Fruit fly (Drosophila melanogaster) whole organism, wandering third instar larva: ENCODE measurements around the gene mtSSB.
"Not testable (repeated sequence)": the region's sequence is repeated elsewhere in the genome, so short reads cannot be mapped to it uniquely, and the experiment has no call there.

Experiments
- Abd-B ChIP-seq: fragments of >200 bp; optimal IDR thresholded peaks from 2 replicates; lab custom pipeline; 2017; ENCODE audit warnings: missing biosample characterization, missing genetic modification characterization
- CG32264 ChIP-seq: fragments of 200-800 bp; sonication (Bioruptor generic); optimal IDR thresholded peaks from 2 replicates; lab custom pipeline; 2016; ENCODE audit warnings: missing biosample characterization, missing genetic modification characterization
- CG9705 ChIP-seq: fragments of 200-800 bp; sonication (Bioruptor generic); optimal IDR thresholded peaks from 2 replicates; lab custom pipeline; 2018; ENCODE audit warnings: missing biosample characterization, mild to moderate bottlenecking, missing genetic modification characterization
- CrebA ChIP-seq: fragments of 200-800 bp; sonication (Bioruptor generic); optimal IDR thresholded peaks from 2 replicates; lab custom pipeline; 2016; ENCODE audit warnings: missing biosample characterization, mild to moderate bottlenecking, missing genetic modification characterization, borderline replicate concordance
- Dfd ChIP-seq: fragments of >200 bp; optimal IDR thresholded peaks from 2 replicates; lab custom pipeline; 2017; ENCODE audit warnings: missing biosample characterization, missing genetic modification characterization
- Dif ChIP-seq: fragments of 200-275, 200-300 bp; sonication (Bioruptor generic); optimal IDR thresholded peaks from 2 replicates; lab custom pipeline; 2018; ENCODE audit warnings: missing biosample characterization, missing genetic modification characterization; ENCODE audit not compliant: partially characterized antibody
- GATAd ChIP-seq: sonication (Bioruptor generic); optimal IDR thresholded peaks from 2 replicates; lab custom pipeline; 2016; ENCODE audit warnings: missing biosample characterization, missing genetic modification characterization
- HLH106 ChIP-seq: fragments of 200-800 bp; optimal IDR thresholded peaks from 3 replicates; lab custom pipeline; 2019; ENCODE audit warnings: missing biosample characterization, mild to moderate bottlenecking, missing genetic modification characterization, moderate library complexity
- Hnf4 ChIP-seq: fragments of 200-800 bp; sonication (Bioruptor generic); optimal IDR thresholded peaks from 2 replicates; lab custom pipeline; 2016; ENCODE audit warnings: missing biosample characterization, mild to moderate bottlenecking, missing genetic modification characterization
- Hr78 ChIP-seq: fragments of >200 bp; optimal IDR thresholded peaks from 2 replicates; lab custom pipeline; 2017; ENCODE audit warnings: missing biosample characterization, missing genetic modification characterization
- Hr83 ChIP-seq: fragments of 200-300 bp; sonication (Bioruptor generic); optimal IDR thresholded peaks from 2 replicates; lab custom pipeline; 2016; ENCODE audit warnings: missing biosample characterization, mild to moderate bottlenecking, missing genetic modification characterization, moderate library complexity; ENCODE audit not compliant: poor library complexity, severe bottlenecking
- Jra ChIP-seq: sonication (Bioruptor generic); optimal IDR thresholded peaks from 2 replicates; lab custom pipeline; 2016; ENCODE audit warnings: missing biosample characterization, missing genetic modification characterization
- Mio ChIP-seq: sonication (Bioruptor generic); optimal IDR thresholded peaks from 2 replicates; lab custom pipeline; 2016; ENCODE audit warnings: missing biosample characterization, missing genetic modification characterization
- Myc ChIP-seq: fragments of >200 bp; optimal IDR thresholded peaks from 2 replicates; lab custom pipeline; 2017
- N ChIP-seq: fragments of >200 bp; optimal IDR thresholded peaks from 2 replicates; lab custom pipeline; 2018; ENCODE audit warnings: missing biosample characterization, missing external identifiers, missing genetic modification characterization
- OdsH ChIP-seq: fragments of 200-800 bp; sonication (Bioruptor generic); optimal IDR thresholded peaks from 2 replicates; lab custom pipeline; 2016; ENCODE audit warnings: missing biosample characterization, mild to moderate bottlenecking, missing genetic modification characterization
- Rel ChIP-seq, 2 experiments: fragments of 200-800 bp; sonication (Bioruptor generic) in 1 of 2; optimal IDR thresholded peaks; 2 replicates in 1 of 2; 3 replicates in 1 of 2; lab custom pipeline; 2016 to 2019; ENCODE audit warnings: mild to moderate bottlenecking in 2 of 2, missing biosample characterization in 2 of 2, missing genetic modification characterization in 2 of 2, moderate library complexity in 1 of 2
- Sp1 ChIP-seq: fragments of 200-800 bp; sonication (Bioruptor generic); optimal IDR thresholded peaks from 3 replicates; lab custom pipeline; 2019; ENCODE audit warnings: missing biosample characterization, mild to moderate bottlenecking, missing genetic modification characterization, moderate library complexity
- Vsx2 ChIP-seq: fragments of 200-300, 225-300 bp; sonication (Bioruptor generic); optimal IDR thresholded peaks from 2 replicates; lab custom pipeline; 2018; ENCODE audit warnings: missing biosample characterization, missing genetic modification characterization; ENCODE audit not compliant: partially characterized antibody
- br ChIP-seq: fragments of 200-800 bp; sonication (Bioruptor generic); optimal IDR thresholded peaks from 2 replicates; lab custom pipeline; 2016; ENCODE audit warnings: missing biosample characterization, missing genetic modification characterization
- brk ChIP-seq: fragments of 200-800 bp; sonication (Bioruptor generic); optimal IDR thresholded peaks from 2 replicates; lab custom pipeline; 2016; ENCODE audit warnings: missing biosample characterization, mild to moderate bottlenecking, missing genetic modification characterization
- dl ChIP-seq, 2 experiments: fragments of 175-275, 200-275 bp in 1 of 2; fragments of 200-275 bp in 1 of 2; sonication (Bioruptor generic); optimal IDR thresholded peaks; lab custom pipeline; 2018; ENCODE audit warnings: mild to moderate bottlenecking in 2 of 2, missing biosample characterization in 2 of 2, missing genetic modification characterization in 2 of 2, moderate library complexity in 2 of 2; ENCODE audit not compliant: partially characterized antibody in 2 of 2, insufficient read depth in 1 of 2
- dmrt93B ChIP-seq: fragments of 200-800 bp; sonication (Bioruptor generic); optimal IDR thresholded peaks from 2 replicates; lab custom pipeline; 2018; ENCODE audit warnings: missing biosample characterization, mild to moderate bottlenecking, missing genetic modification characterization
- dsf ChIP-seq: sonication (Bioruptor generic); optimal IDR thresholded peaks from 2 replicates; lab custom pipeline; 2016; ENCODE audit warnings: missing biosample characterization, missing genetic modification characterization, borderline replicate concordance
- ey ChIP-seq: fragments of 200-800 bp; sonication (Bioruptor generic); optimal IDR thresholded peaks from 2 replicates; lab custom pipeline; 2016; ENCODE audit warnings: missing biosample characterization, missing genetic modification characterization
- foxo ChIP-seq, 2 experiments: fragments of 200-800 bp; sonication (Bioruptor generic); optimal IDR thresholded peaks; 2 replicates in 1 of 2; 3 replicates in 1 of 2; lab custom pipeline; 2016 to 2017; ENCODE audit warnings: missing biosample characterization in 2 of 2, missing genetic modification characterization in 2 of 2
- fru ChIP-seq: fragments of 200-800 bp; sonication (Bioruptor generic); optimal IDR thresholded peaks from 3 replicates; lab custom pipeline; 2016; ENCODE audit warnings: missing biosample characterization, mild to moderate bottlenecking, missing genetic modification characterization
- h ChIP-seq: fragments of 200-800 bp; sonication (Bioruptor generic); optimal IDR thresholded peaks from 3 replicates; lab custom pipeline; 2016; ENCODE audit warnings: missing biosample characterization, mild to moderate bottlenecking, missing genetic modification characterization
- jim ChIP-seq: fragments of 175-275, 200-325 bp; sonication (Bioruptor generic); optimal IDR thresholded peaks from 2 replicates; lab custom pipeline; 2016; ENCODE audit warnings: missing biosample characterization, mild to moderate bottlenecking, missing genetic modification characterization
- lola ChIP-seq: fragments of >200 bp; optimal IDR thresholded peaks from 2 replicates; lab custom pipeline; 2017; ENCODE audit warnings: missing biosample characterization, missing genetic modification characterization
- pan ChIP-seq: fragments of >200 bp; optimal IDR thresholded peaks from 2 replicates; lab custom pipeline; 2017
- psq ChIP-seq: fragments of 200-800 bp; sonication (Bioruptor generic); optimal IDR thresholded peaks from 3 replicates; lab custom pipeline; 2017; ENCODE audit warnings: missing biosample characterization, mild to moderate bottlenecking, missing genetic modification characterization, moderate library complexity
- rgr ChIP-seq: fragments of 200-800 bp; sonication (Bioruptor generic); optimal IDR thresholded peaks from 3 replicates; lab custom pipeline; 2016; ENCODE audit warnings: missing biosample characterization, mild to moderate bottlenecking, missing genetic modification characterization
- sage ChIP-seq: fragments of 200-800 bp; sonication (Bioruptor generic); optimal IDR thresholded peaks from 2 replicates; lab custom pipeline; 2016; ENCODE audit warnings: missing biosample characterization, mild to moderate bottlenecking, missing genetic modification characterization
- sv ChIP-seq: fragments of 200-800 bp; sonication (Bioruptor generic); optimal IDR thresholded peaks from 3 replicates; lab custom pipeline; 2016; ENCODE audit warnings: missing biosample characterization, missing genetic modification characterization
- tai ChIP-seq: sonication (Bioruptor generic); optimal IDR thresholded peaks from 2 replicates; lab custom pipeline; 2016; ENCODE audit warnings: missing biosample characterization, missing genetic modification characterization
- usp ChIP-seq: fragments of >200 bp; optimal IDR thresholded peaks from 2 replicates; lab custom pipeline; 2017; ENCODE audit warnings: missing biosample characterization, missing genetic modification characterization
- woc ChIP-seq: sonication (Bioruptor generic); optimal IDR thresholded peaks from 2 replicates; lab custom pipeline; 2016; ENCODE audit warnings: missing biosample characterization, mild to moderate bottlenecking, missing genetic modification characterization

The mtSSB gene

DNA sequence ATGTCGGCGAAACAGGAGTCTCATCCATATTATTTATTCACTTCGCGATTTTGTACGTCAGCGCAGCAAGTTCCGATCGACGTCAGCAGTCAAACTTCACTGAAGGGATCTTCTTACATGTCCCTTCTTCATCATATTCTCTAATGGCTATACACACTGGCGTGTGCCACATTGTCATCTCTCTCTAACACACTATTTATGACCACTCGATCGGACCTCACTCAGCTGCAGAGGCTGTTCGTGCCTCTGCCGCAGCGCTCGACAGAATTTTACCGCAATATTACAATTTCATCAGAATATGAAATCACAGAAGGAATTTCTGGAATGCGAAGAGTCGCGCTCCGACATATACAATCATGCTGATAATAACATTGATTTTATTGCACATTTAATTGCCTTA, 15.6 kb downstream of the mtSSB start, which contains the start of gene Bin1:
Bin1 (minus strand) TSS at position 101 of the 400 bp plus-strand sequence.
- not testable (repeated sequence) for TF ChIP-seq rgr (GFP tag; lab: Kevin White, UChicago); psq (GFP tag; lab: Kevin White, UChicago); brk

- TF ChIP-seq Sp1, result no peak
- no peak for TF ChIP-seq brk
- TF ChIP-seq woc (GFP tag; lab: Kevin White, UChicago), result no peak
These were observed 17.3 kb downstream of the mtSSB start for dm6 chr3R:16187737-16188136.

DNA sequence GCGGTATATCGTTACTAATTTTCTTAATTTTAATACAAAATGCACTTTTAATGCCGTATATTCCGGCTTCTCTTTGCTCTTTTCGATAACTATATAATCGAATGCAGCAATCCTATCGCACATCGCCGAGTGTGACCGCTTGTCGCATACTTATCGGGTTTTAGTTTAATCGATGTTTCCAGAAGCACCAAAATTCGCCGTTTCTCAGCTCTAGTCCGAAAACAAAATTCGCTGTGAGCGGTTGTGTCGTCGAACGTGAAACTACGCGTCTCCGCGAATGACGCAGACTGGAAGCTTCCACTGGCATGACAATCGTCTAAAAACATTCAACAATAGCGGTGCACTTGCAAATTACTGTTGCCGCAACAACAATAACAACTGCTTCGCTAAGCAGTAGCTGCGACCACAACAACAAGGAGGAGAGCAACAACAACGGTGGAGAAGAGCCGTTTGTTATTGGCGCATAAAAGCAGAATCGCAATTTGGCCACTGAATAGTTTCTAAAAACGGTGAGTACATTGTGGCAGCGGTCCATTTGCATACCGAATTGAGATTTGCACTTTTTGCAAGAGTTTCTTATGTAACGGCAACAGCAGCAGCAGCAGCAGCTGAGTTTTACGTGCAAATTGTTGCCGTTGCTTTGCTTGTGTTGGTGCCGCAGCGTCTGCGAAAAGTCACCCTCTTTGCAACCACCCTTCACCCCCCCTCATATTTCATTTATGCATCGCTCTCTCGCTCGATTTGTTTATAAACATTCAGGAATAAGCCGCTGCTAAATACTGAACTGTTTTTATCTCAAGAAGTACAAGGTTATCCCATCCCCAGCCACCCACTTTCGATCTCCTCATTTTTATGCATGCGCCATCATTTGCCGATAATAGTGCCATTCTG, 18.0 kb downstream of the mtSSB start, which contains the start of gene sra:
sra (plus strand) TSS at position 209 of the 891 bp plus-strand sequence.
- TF ChIP-seq Hr83 (GFP tag; lab: Kevin White, UChicago), result peak; percentile 89
- TF ChIP-seq psq (GFP tag; lab: Kevin White, UChicago), result no peak
- TF ChIP-seq OdsH (GFP tag; lab: Kevin White, UChicago), result no peak
- no peak for TF ChIP-seq Vsx2 (GFP tag; lab: Kevin White, UChicago)
- no peak for TF ChIP-seq Myc
- TF ChIP-seq CrebA, result no peak
- no peak for TF ChIP-seq woc (GFP tag; lab: Kevin White, UChicago)
- peak in 1 of 2 experiments; percentile 49 for TF ChIP-seq foxo (GFP tag; optimal IDR thresholded peaks at IDR 0.05; lab: Kevin White, UChicago)
- TF ChIP-seq tai (GFP tag; lab: Kevin White, UChicago), result no peak
- peak; percentile 64 for TF ChIP-seq Jra (GFP tag; lab: Kevin White, UChicago)
- no peak for TF ChIP-seq usp (GFP tag; lab: Kevin White, UChicago)
- TF ChIP-seq Mio (GFP tag; lab: Kevin White, UChicago), result no peak
- TF ChIP-seq lola (GFP tag; lab: Kevin White, UChicago), result no peak
- no peak for TF ChIP-seq ey (GFP tag; lab: Kevin White, UChicago)
- TF ChIP-seq sage (GFP tag; lab: Kevin White, UChicago), result no peak
- TF ChIP-seq HLH106, result no peak
- TF ChIP-seq pan (lab: Kevin White, UChicago), result no peak
- TF ChIP-seq br (GFP tag; lab: Kevin White, UChicago), result no peak
- peak; percentile 56 for TF ChIP-seq rgr (GFP tag; lab: Kevin White, UChicago)
- peak; percentile 21 for TF ChIP-seq Sp1
- no peak for TF ChIP-seq GATAd
- no peak for TF ChIP-seq dmrt93B (GFP tag; lab: Kevin White, UChicago)
- no peak for TF ChIP-seq Hr78 (GFP tag; lab: Kevin White, UChicago)
- no peak for TF ChIP-seq CG32264 (GFP tag; lab: Kevin White, UChicago)
- no peak for TF ChIP-seq N (GFP tag; lab: Kevin White, UChicago)
- no peak for TF ChIP-seq Dif (GFP tag; lab: Kevin White, UChicago)
- TF ChIP-seq brk, result no peak
- no peak for TF ChIP-seq sv (GFP tag; lab: Kevin White, UChicago)
- no peak for TF ChIP-seq Dfd
- no peak for TF ChIP-seq Hnf4 (GFP tag; lab: Kevin White, UChicago)
- peak; percentile 10 for TF ChIP-seq dsf (GFP tag; lab: Kevin White, UChicago)
- TF ChIP-seq dl (GFP tag; optimal IDR thresholded peaks at IDR 0.05; lab: Kevin White, UChicago; ENCODE audit: insufficient read depth in 1 of 2, partially characterized antibody in 2 of 2), result no peak
- no peak for TF ChIP-seq Abd-B (GFP tag; lab: Kevin White, UChicago)
- TF ChIP-seq CG9705, result no peak
- no peak for TF ChIP-seq Rel (GFP tag; optimal IDR thresholded peaks at IDR 0.05; lab: Kevin White, UChicago)
- peak; percentile 43 for TF ChIP-seq Rel (tag; optimal IDR thresholded peaks at IDR 0.05; lab: Kevin White, UChicago)
- peak; percentile 27 for TF ChIP-seq h (GFP tag; lab: Kevin White, UChicago)
- peak; percentile 2 for TF ChIP-seq fru (GFP tag; lab: Kevin White, UChicago)
- peak; percentile 69 for TF ChIP-seq jim (GFP tag; lab: Kevin White, UChicago)
